Worm (Caenorhabditis elegans) whole organism, L1 larva: ENCODE measurements around the gene C08F8.15.

ENCODE experiments used
- ama-1 ChIP-seq: fragments of 150-350 bp; optimal IDR thresholded peaks from 2 replicates; lab custom pipeline; 2014
- nhr-12 ChIP-seq: sonication (generic microtip); optimal IDR thresholded peaks from 2 replicates; lab custom pipeline; 2017; ENCODE audit warnings: missing biosample characterization, missing genetic modification characterization

- no peak for TF ChIP-seq nhr-12 (tag; lab: Kevin White, UChicago)
- TF ChIP-seq ama-1 (lab: Kevin White, UChicago) = no peak
Measured at ce11 chrIV:11164831-11165230, 4.2 kb upstream of the C08F8.15 start, which contains the start of gene C08F8.6.
